Fruit fly (Drosophila melanogaster) whole organism, adult: ENCODE measurements around the gene CG14100.
A peak's percentile ranks its signal among the peaks of the same experiment; 100 is the strongest.

Experiments used
- CG11617 ChIP-seq: fragments of 200-800 bp; sonication (Bioruptor generic); optimal IDR thresholded peaks from 2 replicates; lab custom pipeline; 2017; ENCODE audit warnings: mild to moderate bottlenecking, missing biosample characterization, missing genetic modification reagents, missing genetic modification characterization
- CG12768 ChIP-seq: fragments of 200-800 bp; sonication (Bioruptor generic); optimal IDR thresholded peaks from 2 replicates; lab custom pipeline; 2017; ENCODE audit warnings: missing biosample characterization, missing genetic modification characterization, mild to moderate bottlenecking, moderate library complexity, missing genetic modification reagents
- CG14711 ChIP-seq: fragments of 200-800 bp; sonication (Bioruptor generic); optimal IDR thresholded peaks from 2 replicates; lab custom pipeline; 2018; ENCODE audit warnings: missing biosample characterization, mild to moderate bottlenecking, missing genetic modification characterization, moderate library complexity
- CG1620 ChIP-seq: fragments of 200-800 bp; sonication (Bioruptor generic); optimal IDR thresholded peaks from 2 replicates; lab custom pipeline; 2016; ENCODE audit warnings: missing biosample characterization, missing genetic modification characterization
- CG33017 ChIP-seq: fragments of 200-800 bp; sonication (Bioruptor generic); optimal IDR thresholded peaks from 2 replicates; lab custom pipeline; 2018; ENCODE audit warnings: missing biosample characterization, mild to moderate bottlenecking, missing genetic modification characterization, moderate library complexity
- CG5204 ChIP-seq: fragments of 200-800 bp; sonication (Bioruptor generic); optimal IDR thresholded peaks from 2 replicates; lab custom pipeline; 2016; ENCODE audit warnings: missing biosample characterization, missing genetic modification characterization
- CG7045 ChIP-seq: fragments of 200-800 bp; sonication (Bioruptor generic); optimal IDR thresholded peaks from 2 replicates; lab custom pipeline; 2017; ENCODE audit warnings: missing biosample characterization, mild to moderate bottlenecking, missing genetic modification characterization
- CG7101 ChIP-seq: fragments of 200-800 bp; sonication (Bioruptor generic); optimal IDR thresholded peaks from 2 replicates; lab custom pipeline; 2018; ENCODE audit warnings: missing biosample characterization, mild to moderate bottlenecking, missing genetic modification characterization, moderate library complexity
- Clk ChIP-seq: fragments of 200-800 bp; sonication (Bioruptor generic); optimal IDR thresholded peaks from 2 replicates; lab custom pipeline; 2017; ENCODE audit warnings: missing biosample characterization, missing genetic modification characterization
- Crg-1 ChIP-seq: fragments of 200-800 bp; sonication (Bioruptor generic); optimal IDR thresholded peaks from 2 replicates; lab custom pipeline; 2016; ENCODE audit warnings: missing biosample characterization, missing genetic modification characterization
- Hr96 ChIP-seq: fragments of 200-800 bp; sonication (Bioruptor generic); optimal IDR thresholded peaks from 2 replicates; lab custom pipeline; 2016; ENCODE audit warnings: missing biosample characterization, missing genetic modification characterization
- Mnt ChIP-seq: fragments of 200-800 bp; sonication (Bioruptor generic); optimal IDR thresholded peaks from 2 replicates; lab custom pipeline; 2016; ENCODE audit warnings: missing biosample characterization, mild to moderate bottlenecking, missing genetic modification characterization
- bab1 ChIP-seq: fragments of 200-800 bp; sonication (Bioruptor generic); optimal IDR thresholded peaks from 3 replicates; lab custom pipeline; 2019; ENCODE audit warnings: missing biosample characterization, mild to moderate bottlenecking, missing genetic modification characterization, moderate library complexity
- cnc ChIP-seq, 2 experiments: fragments of >200 bp; optimal IDR thresholded peaks; 2 replicates each; lab custom pipeline; 2017
- kay ChIP-seq: fragments of 200-800 bp; sonication (Bioruptor generic); peaks from one replicate; lab custom pipeline; 2016; ENCODE audit warnings: missing biosample characterization, missing genetic modification characterization, borderline replicate concordance
- ovo ChIP-seq: fragments of 200-800 bp; sonication (Bioruptor generic); optimal IDR thresholded peaks from 2 replicates; lab custom pipeline; 2016; ENCODE audit warnings: missing biosample characterization, missing genetic modification characterization
- pad ChIP-seq: fragments of 200-800 bp; sonication (Bioruptor generic); optimal IDR thresholded peaks from 3 replicates; lab custom pipeline; 2017; ENCODE audit warnings: missing biosample characterization, missing genetic modification characterization, mild to moderate bottlenecking, moderate library complexity, missing genetic modification reagents
- tj ChIP-seq: fragments of 200-800 bp; sonication (Bioruptor generic); optimal IDR thresholded peaks from 3 replicates; lab custom pipeline; 2017; ENCODE audit warnings: missing biosample characterization, mild to moderate bottlenecking, missing genetic modification characterization, moderate library complexity
- toe ChIP-seq: fragments of 200-800 bp; sonication (Bioruptor generic); optimal IDR thresholded peaks from 2 replicates; lab custom pipeline; 2016; ENCODE audit warnings: missing biosample characterization, missing genetic modification characterization

Gene CG14100

DNA sequence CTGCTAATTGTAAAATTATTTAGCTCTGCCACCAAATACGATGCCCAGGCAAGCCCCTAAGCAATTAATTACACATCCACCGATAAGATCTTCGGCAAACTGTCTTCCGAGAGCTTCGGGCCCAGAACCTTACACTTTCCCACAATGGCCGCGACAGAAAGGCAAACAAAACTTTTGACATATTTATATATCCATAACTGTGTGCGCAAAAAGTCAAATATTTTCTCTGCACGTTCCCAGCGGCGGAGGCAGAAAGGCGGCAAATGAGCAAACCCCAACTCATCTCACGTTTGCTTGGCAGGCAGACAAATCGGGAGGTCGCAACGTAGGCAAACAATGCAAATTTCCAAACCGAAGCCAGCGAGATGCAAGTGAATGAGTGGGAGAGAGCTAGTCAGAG is 31.2 kb downstream of the CG14100 start:
- TF ChIP-seq CG7045 (GFP tag; lab: Kevin White, UChicago) (no peak), Crg-1 (GFP tag; lab: Kevin White, UChicago) (no peak), CG7101 (tag; lab: Kevin White, UChicago) (no peak), CG33017 (tag; lab: Kevin White, UChicago) (no peak), CG12768 (GFP tag; lab: Kevin White, UChicago) (no peak), CG5204 (GFP tag; lab: Kevin White, UChicago) (no peak), cnc (optimal IDR thresholded peaks at IDR 0.05; lab: Kevin White, UChicago) (no peak), Mnt (no peak), pad (GFP tag; lab: Kevin White, UChicago) (no peak), Hr96 (GFP tag; lab: Kevin White, UChicago) (no peak), Clk (GFP tag; lab: Kevin White, UChicago) (no peak)

DNA sequence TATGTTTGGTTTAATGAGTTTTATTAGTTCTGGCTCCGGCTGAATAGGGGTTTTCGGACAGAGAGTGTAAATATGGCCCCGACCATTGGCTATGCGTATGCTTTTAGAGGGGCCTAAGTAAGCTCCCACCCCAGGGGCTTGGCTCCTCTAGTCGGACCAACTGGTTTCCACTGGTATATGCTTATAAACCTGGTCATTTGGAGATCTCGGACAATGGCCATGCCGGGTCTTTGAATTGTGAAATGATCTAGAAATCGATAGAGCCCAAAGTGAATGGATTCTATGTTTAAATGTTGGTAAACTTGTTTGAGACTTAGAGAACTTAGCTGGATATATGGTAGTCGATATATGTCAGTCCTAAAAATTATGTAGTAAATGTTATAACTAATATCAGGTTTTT is 31.6 kb downstream of the CG14100 start:
- no peak for TF ChIP-seq Hr96 (GFP tag; lab: Kevin White, UChicago)
- no peak for TF ChIP-seq CG1620
- TF ChIP-seq CG5204 (GFP tag; lab: Kevin White, UChicago) = no peak
- TF ChIP-seq toe (GFP tag; lab: Kevin White, UChicago) = no peak
- no peak for TF ChIP-seq Crg-1 (GFP tag; lab: Kevin White, UChicago)
- TF ChIP-seq Mnt = no peak
- TF ChIP-seq CG14711 = no peak

DNA sequence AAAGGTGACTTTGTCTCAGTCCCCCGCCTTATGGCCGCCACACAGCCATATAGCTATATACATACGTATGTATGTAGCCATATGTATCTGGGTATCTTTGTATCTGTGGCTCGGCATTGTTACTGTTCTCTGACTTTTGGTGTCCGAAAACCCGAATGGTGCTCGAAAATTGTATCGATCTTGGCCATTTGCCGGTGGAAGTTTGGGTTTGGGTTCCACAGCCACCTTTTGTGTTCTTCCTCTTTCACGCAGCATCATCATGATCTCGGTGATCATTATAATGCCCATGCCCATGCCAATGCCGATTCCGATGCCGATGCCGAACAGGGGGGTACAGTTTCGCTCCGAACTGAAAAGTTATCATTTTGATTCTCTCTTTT is 32.3 kb downstream of the CG14100 start:
- TF ChIP-seq cnc (optimal IDR thresholded peaks at IDR 0.05; lab: Kevin White, UChicago) (no peak), CG33017 (tag; lab: Kevin White, UChicago) (no peak), CG14711 (no peak), kay (GFP tag; lab: Kevin White, UChicago) (no peak), Clk (GFP tag; lab: Kevin White, UChicago) (no peak), Mnt (no peak), ovo (GFP tag; lab: Kevin White, UChicago) (no peak), CG7045 (GFP tag; lab: Kevin White, UChicago) (no peak), CG1620 (no peak), Hr96 (GFP tag; lab: Kevin White, UChicago) (no peak), bab1 (GFP tag; lab: Kevin White, UChicago) (no peak), toe (GFP tag; lab: Kevin White, UChicago) (no peak), CG7101 (tag; lab: Kevin White, UChicago) (no peak), tj (no peak)

DNA sequence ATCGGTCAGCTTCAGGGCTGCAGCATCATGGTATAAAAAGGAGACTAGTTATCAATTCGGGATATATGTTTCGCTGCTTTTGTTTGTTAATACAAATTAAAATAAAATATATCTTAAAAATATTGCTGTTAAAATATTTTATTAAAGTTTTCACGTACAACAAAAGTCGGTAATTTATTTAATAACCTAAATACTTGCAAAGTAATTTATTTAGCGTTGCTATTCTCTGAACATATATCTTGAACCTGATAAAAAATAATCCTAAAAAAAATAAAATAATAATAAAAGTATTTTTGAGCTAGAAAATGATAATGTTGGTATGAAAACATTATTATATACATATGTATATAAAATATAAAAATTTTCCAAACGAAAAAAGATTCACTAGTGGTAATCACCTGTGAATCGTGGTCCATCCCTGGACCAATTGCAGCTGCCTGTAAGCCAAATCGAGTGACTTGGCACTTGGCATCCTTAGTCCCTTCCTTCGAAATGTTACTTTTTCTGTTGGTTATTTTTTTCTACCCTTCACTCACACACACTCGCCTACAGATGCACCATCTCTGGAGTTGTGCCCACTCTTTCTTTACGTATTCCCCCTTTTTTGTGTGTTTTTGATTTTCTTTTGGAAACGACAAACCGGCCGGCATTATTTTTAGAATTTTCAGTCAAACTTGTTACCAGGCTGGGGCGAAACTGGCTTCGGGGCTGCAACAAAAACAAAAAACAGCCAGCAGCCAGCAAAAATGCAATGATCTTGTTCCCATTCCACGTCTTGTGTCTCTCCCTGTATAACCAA is 32.9 kb downstream of the CG14100 start:
- TF ChIP-seq Mnt (no peak), CG11617 (GFP tag; lab: Kevin White, UChicago) (no peak), CG7101 (tag; lab: Kevin White, UChicago) (no peak), CG5204 (GFP tag; lab: Kevin White, UChicago) (no peak)

DNA sequence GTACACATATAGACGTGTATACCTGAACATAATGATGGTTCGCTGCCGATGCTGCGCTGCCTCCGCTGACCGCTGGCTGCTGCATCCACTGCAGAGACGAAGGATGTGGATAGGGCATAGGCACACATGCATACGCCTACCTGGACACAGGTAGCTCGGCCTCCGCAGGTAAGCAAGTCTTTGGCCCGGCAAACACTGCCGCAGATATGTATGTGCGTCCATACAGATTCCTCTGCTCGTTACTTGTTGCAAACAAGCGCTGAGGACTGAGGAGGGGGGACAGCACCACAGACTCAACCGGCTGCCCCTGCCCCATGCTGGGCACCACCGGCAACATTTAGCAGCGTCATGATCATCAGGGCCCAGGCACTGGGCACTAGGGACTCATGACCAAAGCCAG is 33.6 kb downstream of the CG14100 start:
- no peak for TF ChIP-seq cnc (optimal IDR thresholded peaks at IDR 0.05; lab: Kevin White, UChicago)

DNA sequence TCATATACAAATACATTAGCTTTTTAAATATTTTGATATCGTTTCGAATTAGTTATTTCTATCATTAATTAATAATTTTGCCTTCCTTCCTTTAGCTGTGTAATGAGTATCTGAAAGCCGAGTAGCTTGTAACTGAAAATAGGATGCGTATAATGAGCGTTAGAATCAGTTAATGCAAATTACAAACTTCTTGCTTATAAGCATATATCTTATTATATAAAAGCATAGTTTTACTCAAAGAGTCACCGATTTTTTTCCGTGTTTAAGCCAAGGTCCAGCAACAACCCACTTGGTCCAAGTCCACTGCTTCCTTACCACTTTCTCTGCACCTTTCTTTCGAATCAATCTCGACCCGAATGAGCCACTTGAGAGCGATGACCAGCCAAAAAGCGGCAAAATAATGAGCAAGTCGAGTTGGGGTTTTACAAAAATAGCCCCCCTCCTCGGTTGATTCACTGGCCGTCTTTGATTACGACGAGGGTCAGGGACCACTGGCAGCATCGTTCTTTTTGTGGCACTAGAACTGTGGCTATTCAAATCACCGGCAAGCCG is 34.3 kb downstream of the CG14100 start:
- TF ChIP-seq bab1 (GFP tag; lab: Kevin White, UChicago) (no peak), Crg-1 (GFP tag; lab: Kevin White, UChicago) (no peak), tj (no peak), kay (GFP tag; lab: Kevin White, UChicago) (no peak), pad (GFP tag; lab: Kevin White, UChicago) (no peak), cnc (optimal IDR thresholded peaks at IDR 0.05; lab: Kevin White, UChicago) (no peak), CG1620 (no peak)

DNA sequence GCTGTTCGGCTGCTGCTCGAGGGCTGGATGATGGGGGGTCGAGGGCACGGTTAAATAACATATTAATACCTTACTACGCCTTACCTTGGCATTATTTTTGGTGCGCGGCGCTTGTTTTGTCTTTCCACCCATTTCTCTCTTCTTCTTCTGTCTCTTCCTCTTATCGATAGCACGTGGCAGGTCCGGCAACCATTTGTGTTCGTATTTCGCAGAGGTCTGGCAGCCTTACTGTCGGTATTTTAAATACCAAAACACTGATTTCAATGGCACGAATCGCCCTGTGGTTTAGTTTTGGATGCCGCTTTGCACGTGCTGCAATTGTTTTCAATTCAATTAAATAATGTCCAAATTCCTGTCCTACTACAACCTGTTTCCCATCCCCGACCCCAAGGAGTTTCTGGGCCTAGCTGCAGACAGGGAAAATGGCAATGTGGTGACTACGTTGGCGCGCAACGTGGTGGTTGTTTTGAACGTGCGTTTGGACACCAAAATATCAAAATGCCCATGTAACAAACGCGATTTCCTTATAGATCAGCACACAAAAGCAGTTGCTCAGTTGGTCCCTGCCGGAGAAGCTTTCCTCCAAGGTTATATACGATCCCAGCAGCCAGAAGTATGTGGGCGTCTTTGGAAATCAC is 38.1 kb downstream of the CG14100 start, which contains the start of the genes Ltn1 and CG9300:
Gene Ltn1 (minus strand): TSS at position 155 of the 638 bp plus-strand sequence.
Gene CG9300 (plus strand): TSS at position 285 of the 638 bp plus-strand sequence.
- no peak for TF ChIP-seq CG7045 (GFP tag; lab: Kevin White, UChicago)
- TF ChIP-seq CG5204 (GFP tag; lab: Kevin White, UChicago) = no peak
- TF ChIP-seq toe (GFP tag; lab: Kevin White, UChicago) = peak; percentile 29
- peak; percentile 100 for TF ChIP-seq Mnt
- TF ChIP-seq tj = no peak
- no peak for TF ChIP-seq CG33017 (tag; lab: Kevin White, UChicago)
- no peak for TF ChIP-seq CG14711
- peak; percentile 12 for TF ChIP-seq CG7101 (tag; lab: Kevin White, UChicago)
- TF ChIP-seq Hr96 (GFP tag; lab: Kevin White, UChicago) = no peak
- TF ChIP-seq Crg-1 (GFP tag; lab: Kevin White, UChicago) = peak; percentile 20
- peak; percentile 61 for TF ChIP-seq bab1 (GFP tag; lab: Kevin White, UChicago)
